Worm (Caenorhabditis elegans): ENCODE measurements around the gene Y102A11A.5.

The Y102A11A.5 gene

DNA sequence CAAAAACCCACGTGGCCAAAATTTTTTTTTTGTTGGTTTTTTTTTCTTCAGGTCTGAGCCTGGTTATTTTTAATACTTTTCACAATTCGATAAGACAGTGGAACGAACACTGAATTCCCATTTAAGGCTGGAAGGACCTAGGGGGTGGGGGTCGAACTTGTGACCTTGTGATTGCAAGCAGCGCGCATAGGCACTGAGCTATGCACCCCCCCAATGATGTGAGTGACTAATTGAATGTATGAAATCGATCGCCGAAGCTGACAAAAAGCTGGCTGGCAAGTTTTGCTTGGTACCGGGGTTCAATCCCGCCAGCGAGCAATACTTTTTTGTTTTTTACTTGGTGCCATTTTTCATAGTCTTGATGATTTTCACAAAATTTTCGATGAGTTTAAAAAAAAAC is 32.6 kb downstream of the Y102A11A.5 start:
- no peak for TF ChIP-seq lin-15B (tag; optimal IDR thresholded peaks at IDR 0.05)
- no peak for TF ChIP-seq unc-39 (tag; optimal IDR thresholded peaks at IDR 0.05)
- TF ChIP-seq nhr-67 (tag; optimal IDR thresholded peaks at IDR 0.05), result no peak
- TF ChIP-seq nhr-25 (tag; optimal IDR thresholded peaks at IDR 0.05), result no peak
- no peak for TF ChIP-seq egl-27 (tag; optimal IDR thresholded peaks at IDR 0.05)

DNA sequence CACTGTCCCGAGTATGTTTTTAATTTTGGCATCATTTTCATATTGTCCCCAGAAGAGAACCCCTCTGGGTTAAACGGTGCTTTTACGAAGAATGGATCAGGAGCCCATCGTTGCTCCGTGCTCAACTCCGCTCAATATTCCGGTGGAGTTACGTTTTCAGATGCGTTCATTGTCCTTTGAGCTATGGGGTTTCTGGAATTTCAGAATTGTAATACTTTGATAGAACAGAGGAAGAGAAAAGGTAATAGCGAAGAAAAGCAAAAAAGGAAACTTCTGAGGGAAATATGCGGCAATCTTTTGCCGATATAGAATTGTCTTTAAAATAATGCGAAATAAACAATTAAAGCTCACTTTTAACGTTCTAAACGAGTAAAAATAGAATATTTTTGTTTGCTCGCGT is 33.5 kb downstream of the Y102A11A.5 start, which contains the start of gene Y40A1A.3:
Gene Y40A1A.3, minus strand, starts transcription at position 101 of the 400 bp plus-strand sequence.
- TF ChIP-seq pha-4 (tag; optimal IDR thresholded peaks at IDR 0.05) (no peak), lin-39 (tag; optimal IDR thresholded peaks at IDR 0.05) (no peak), jun-1 (tag; optimal IDR thresholded peaks at IDR 0.05) (no peak), nhr-77 (tag; optimal IDR thresholded peaks at IDR 0.05) (no peak), skn-1 (tag; optimal IDR thresholded peaks at IDR 0.05) (no peak), nfya-1 (tag; optimal IDR thresholded peaks at IDR 0.05; ENCODE audit: insufficient read depth) (no peak)

DNA sequence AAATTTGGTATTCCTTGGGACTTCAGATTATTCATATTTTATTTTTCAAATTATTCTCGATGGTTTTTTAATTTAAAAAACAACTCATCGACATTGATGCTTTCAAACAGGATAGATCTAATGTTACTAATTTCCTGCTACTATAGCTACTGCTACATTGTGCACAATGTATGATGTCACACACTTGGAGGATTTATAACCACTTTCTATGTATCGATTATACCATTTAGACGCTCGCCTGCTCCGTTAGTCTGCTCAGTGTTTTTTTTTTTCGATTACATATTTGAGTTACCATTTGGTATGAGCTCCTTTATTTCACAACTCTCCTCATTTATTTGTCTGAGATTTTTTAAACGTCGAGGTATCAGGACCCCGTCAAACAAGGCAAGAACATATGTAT is 41.0 kb downstream of the Y102A11A.5 start, which contains the start of gene Y40A1A.2:
Gene Y40A1A.2, plus strand, starts transcription at position 301 of the 400 bp plus-strand sequence.
- no peak for TF ChIP-seq nhr-28 (tag; optimal IDR thresholded peaks at IDR 0.05)
- no peak for TF ChIP-seq ztf-11 (tag; optimal IDR thresholded peaks at IDR 0.05)
- TF ChIP-seq nhr-23 (tag; optimal IDR thresholded peaks at IDR 0.05), result no peak
- no peak for TF ChIP-seq ceh-82 (tag; optimal IDR thresholded peaks at IDR 0.05)
- no peak for TF ChIP-seq zag-1 (tag; optimal IDR thresholded peaks at IDR 0.05)
- TF ChIP-seq nhr-237 (tag; optimal IDR thresholded peaks at IDR 0.05), result no peak
- no peak for TF ChIP-seq ztf-4 (tag; optimal IDR thresholded peaks at IDR 0.05)

DNA sequence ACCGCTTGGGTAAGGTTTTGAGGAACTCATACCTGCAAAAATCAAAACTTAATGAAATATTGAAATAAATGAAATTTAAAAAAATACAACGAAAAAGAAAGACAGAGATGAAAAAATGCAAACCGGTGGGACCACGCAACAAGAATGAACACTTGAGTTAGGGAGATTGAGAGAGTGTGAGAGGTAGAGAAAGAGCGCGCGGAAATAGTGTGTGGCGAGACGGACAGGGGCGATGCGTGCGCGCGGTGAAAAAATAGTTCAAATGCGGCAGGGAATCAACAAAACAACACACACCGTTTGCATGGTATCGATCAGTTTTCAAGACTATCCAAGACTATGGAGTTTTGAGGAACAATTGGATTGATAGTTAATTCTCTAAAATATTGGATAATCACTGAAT is 41.8 kb downstream of the Y102A11A.5 start, which contains the start of gene meg-3:
Gene meg-3, minus strand, starts transcription at position 32 of the 400 bp plus-strand sequence.
- TF ChIP-seq nhr-43 (tag; optimal IDR thresholded peaks at IDR 0.05; ENCODE audit: poor library complexity, severe bottlenecking) (no peak), nhr-28 (tag; optimal IDR thresholded peaks at IDR 0.05) (no peak), unc-39 (tag; optimal IDR thresholded peaks at IDR 0.05) (no peak), R02D3.7 (tag; optimal IDR thresholded peaks at IDR 0.05) (no peak), pha-4 (tag; optimal IDR thresholded peaks at IDR 0.05) (no peak), lin-15B (tag; optimal IDR thresholded peaks at IDR 0.05) (no peak), nhr-25 (tag; optimal IDR thresholded peaks at IDR 0.05) (no peak), fkh-2 (tag; optimal IDR thresholded peaks at IDR 0.05) (no peak), nhr-237 (tag; optimal IDR thresholded peaks at IDR 0.05) (no peak), elt-2 (tag; optimal IDR thresholded peaks at IDR 0.05) (no peak), ceh-16 (tag; optimal IDR thresholded peaks at IDR 0.05) (no peak), zag-1 (tag; optimal IDR thresholded peaks at IDR 0.05) (no peak), ceh-82 (tag; optimal IDR thresholded peaks at IDR 0.05) (no peak), ZK546.5 (tag; optimal IDR thresholded peaks at IDR 0.05) (no peak), nhr-76 (tag; optimal IDR thresholded peaks at IDR 0.05) (no peak), eor-1 (tag; optimal IDR thresholded peaks at IDR 0.05) (no peak), mml-1 (tag; optimal IDR thresholded peaks at IDR 0.05) (no peak), elt-1 (tag; optimal IDR thresholded peaks at IDR 0.05) (no peak)

DNA sequence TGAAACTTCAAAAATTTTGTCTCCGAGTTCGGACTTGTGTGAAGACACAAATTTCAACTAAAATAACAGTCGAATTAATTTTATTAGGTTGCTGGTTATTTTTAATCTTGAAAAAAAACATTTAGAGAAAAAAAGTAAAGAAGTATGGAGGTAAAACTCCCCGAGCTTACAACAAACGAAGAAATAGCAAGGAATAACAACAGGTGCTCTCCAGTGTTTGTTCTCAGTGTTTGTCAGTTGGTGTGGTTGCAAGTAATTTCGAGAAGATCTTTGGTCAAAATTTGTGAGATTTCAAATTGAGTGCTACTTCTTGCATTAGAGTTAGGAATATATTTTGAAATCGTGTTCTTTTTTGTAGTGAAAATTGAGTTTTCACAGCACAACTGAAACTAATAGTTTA is 46.6 kb downstream of the Y102A11A.5 start:
- TF ChIP-seq nhr-77 (tag; optimal IDR thresholded peaks at IDR 0.05) (no peak), eor-1 (tag; optimal IDR thresholded peaks at IDR 0.05) (no peak), lin-15B (tag; optimal IDR thresholded peaks at IDR 0.05) (no peak), lin-39 (tag; optimal IDR thresholded peaks at IDR 0.05) (no peak), egl-27 (tag; optimal IDR thresholded peaks at IDR 0.05) (no peak), ceh-28 (tag; optimal IDR thresholded peaks at IDR 0.05) (no peak), daf-12 (tag; optimal IDR thresholded peaks at IDR 0.05) (no peak), ztf-11 (tag; optimal IDR thresholded peaks at IDR 0.05) (no peak), snpc-4 (tag; optimal IDR thresholded peaks at IDR 0.05) (no peak), hmg-11 (tag; optimal IDR thresholded peaks at IDR 0.05) (no peak), jun-1 (tag; optimal IDR thresholded peaks at IDR 0.05) (no peak), nhr-28 (tag; optimal IDR thresholded peaks at IDR 0.05) (no peak), mml-1 (tag; optimal IDR thresholded peaks at IDR 0.05) (no peak), ama-1 (optimal IDR thresholded peaks at IDR 0.05) (no peak), unc-39 (tag; optimal IDR thresholded peaks at IDR 0.05) (no peak), nhr-76 (tag; optimal IDR thresholded peaks at IDR 0.05) (no peak), nhr-11 (tag; optimal IDR thresholded peaks at IDR 0.05) (no peak), egl-5 (tag; optimal IDR thresholded peaks at IDR 0.05) (no peak), nhr-43 (tag; optimal IDR thresholded peaks at IDR 0.05; ENCODE audit: poor library complexity, severe bottlenecking) (no peak), nhr-12 (tag; optimal IDR thresholded peaks at IDR 0.05) (no peak)

All from whole organism, L3 larva.